Worm (Caenorhabditis elegans): ENCODE data around the gene cht-2.

Gene cht-2

ce11 chrII:8520625-8521024 is at the start of gene cht-2:
TSS of gene cht-2 (plus strand) at chrII:8520925.
- no peak for TF ChIP-seq unc-3 (GFP tag; conservative IDR thresholded peaks at IDR 0.05)
- no peak for TF ChIP-seq unc-3 (tag; optimal IDR thresholded peaks at IDR 0.05)
- no peak for TF ChIP-seq ceh-31 (tag; optimal IDR thresholded peaks at IDR 0.05)
- TF ChIP-seq fkh-10 (GFP tag; optimal IDR thresholded peaks at IDR 0.05) = no peak
- TF ChIP-seq elt-2 (tag; optimal IDR thresholded peaks at IDR 0.05) = no peak
- no peak for TF ChIP-seq unc-86 (tag; optimal IDR thresholded peaks at IDR 0.05)
- TF ChIP-seq ceh-2 (tag; optimal IDR thresholded peaks at IDR 0.05) = no peak
- no peak for TF ChIP-seq hlh-8 (tag; optimal IDR thresholded peaks at IDR 0.05)
- TF ChIP-seq ceh-34 (tag; optimal IDR thresholded peaks at IDR 0.05) = no peak
- no peak for TF ChIP-seq hlh-6 (tag; optimal IDR thresholded peaks at IDR 0.05)

DNA sequence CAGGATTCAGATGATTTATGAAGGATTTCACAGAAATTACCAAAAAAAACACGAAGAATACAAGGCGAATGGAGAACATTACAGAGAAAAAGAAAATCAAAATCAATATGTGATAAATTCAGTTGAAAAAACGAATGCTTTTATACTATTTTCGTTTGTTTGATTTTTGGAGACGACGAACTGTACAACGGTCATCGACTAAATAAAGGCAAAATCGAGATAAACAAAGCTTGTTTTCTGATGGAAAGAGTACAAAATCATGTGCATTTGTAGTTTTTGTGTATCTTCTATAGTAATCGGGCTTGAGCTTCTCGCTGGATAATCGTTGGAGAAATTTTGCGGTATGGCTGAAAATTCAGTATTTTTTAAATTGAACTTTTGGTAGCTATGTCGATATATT is 49.6 kb upstream of the cht-2 start, which contains the start of gene M05D6.8:
Gene M05D6.8, minus strand, starts transcription at position 101 of the 400 bp plus-strand sequence.
- TF ChIP-seq dmd-4 (tag; optimal IDR thresholded peaks at IDR 0.05; ENCODE audit: borderline replicate concordance) = no peak
- no peak for TF ChIP-seq hlh-8 (tag; optimal IDR thresholded peaks at IDR 0.05)
- TF ChIP-seq tbx-7 (tag; optimal IDR thresholded peaks at IDR 0.05) = no peak
- no peak for TF ChIP-seq T23F11.4 (GFP tag; optimal IDR thresholded peaks at IDR 0.05)
- no peak for TF ChIP-seq ztf-16 (tag; optimal IDR thresholded peaks at IDR 0.05)
- TF ChIP-seq unc-3 (GFP tag; conservative IDR thresholded peaks at IDR 0.05) = no peak
- no peak for TF ChIP-seq unc-3 (tag; optimal IDR thresholded peaks at IDR 0.05)
- no peak for TF ChIP-seq C08G9.2 (tag; optimal IDR thresholded peaks at IDR 0.05)
- no peak for TF ChIP-seq ceh-48 (tag; optimal IDR thresholded peaks at IDR 0.05)
- no peak for TF ChIP-seq ceh-9 (tag; optimal IDR thresholded peaks at IDR 0.05)
- no peak for TF ChIP-seq ceh-31 (tag; optimal IDR thresholded peaks at IDR 0.05)
- TF ChIP-seq ceh-45 (GFP tag; IDR thresholded peaks at IDR 0.05) = no peak
- TF ChIP-seq lin-11 (tag; optimal IDR thresholded peaks at IDR 0.05) = no peak
- no peak for TF ChIP-seq sdc-2 (tag; optimal IDR thresholded peaks at IDR 0.05)

DNA sequence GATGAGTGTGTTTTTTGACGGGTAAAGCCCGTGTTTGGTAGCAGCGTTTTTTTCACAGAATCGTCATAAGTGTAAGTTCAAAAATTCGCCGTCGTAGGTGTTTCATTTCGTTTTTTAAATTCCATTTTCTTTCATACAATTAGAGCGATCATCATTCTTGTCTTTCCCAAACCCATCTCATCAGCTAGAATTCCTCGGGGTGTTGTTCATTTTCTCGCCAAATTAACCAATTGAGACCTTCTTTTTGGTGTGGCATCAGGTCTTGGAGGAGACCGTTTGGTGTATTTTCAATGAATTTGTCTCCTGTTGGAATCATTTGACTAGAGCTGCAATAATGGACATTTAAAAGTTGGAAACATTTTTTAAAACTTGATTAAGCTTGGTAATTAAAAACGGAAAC is 47.8 kb upstream of the cht-2 start:
- TF ChIP-seq hlh-13 (GFP tag; optimal IDR thresholded peaks at IDR 0.05) = no peak
- no peak for TF ChIP-seq unc-86 (tag; optimal IDR thresholded peaks at IDR 0.05)
- TF ChIP-seq hlh-30 (tag; optimal IDR thresholded peaks at IDR 0.05; ENCODE audit: insufficient read depth) = no peak
- TF ChIP-seq ets-4 (tag; optimal IDR thresholded peaks at IDR 0.05) = no peak
- TF ChIP-seq nfya-1 (tag; optimal IDR thresholded peaks at IDR 0.05) = no peak
- TF ChIP-seq pax-1 (tag; optimal IDR thresholded peaks at IDR 0.05) = no peak
- TF ChIP-seq madf-2 (tag; optimal IDR thresholded peaks at IDR 0.05) = no peak
- no peak for TF ChIP-seq unc-42 (tag; optimal IDR thresholded peaks at IDR 0.05)
- TF ChIP-seq zip-5 (tag; optimal IDR thresholded peaks at IDR 0.05) = no peak
- TF ChIP-seq unc-55 (GFP tag; optimal IDR thresholded peaks at IDR 0.05) = no peak
- no peak for TF ChIP-seq mec-3 (tag; optimal IDR thresholded peaks at IDR 0.05; ENCODE audit: borderline replicate concordance)
- no peak for TF ChIP-seq eyg-1 (tag; optimal IDR thresholded peaks at IDR 0.05)
- no peak for TF ChIP-seq hlh-6 (tag; optimal IDR thresholded peaks at IDR 0.05)

DNA sequence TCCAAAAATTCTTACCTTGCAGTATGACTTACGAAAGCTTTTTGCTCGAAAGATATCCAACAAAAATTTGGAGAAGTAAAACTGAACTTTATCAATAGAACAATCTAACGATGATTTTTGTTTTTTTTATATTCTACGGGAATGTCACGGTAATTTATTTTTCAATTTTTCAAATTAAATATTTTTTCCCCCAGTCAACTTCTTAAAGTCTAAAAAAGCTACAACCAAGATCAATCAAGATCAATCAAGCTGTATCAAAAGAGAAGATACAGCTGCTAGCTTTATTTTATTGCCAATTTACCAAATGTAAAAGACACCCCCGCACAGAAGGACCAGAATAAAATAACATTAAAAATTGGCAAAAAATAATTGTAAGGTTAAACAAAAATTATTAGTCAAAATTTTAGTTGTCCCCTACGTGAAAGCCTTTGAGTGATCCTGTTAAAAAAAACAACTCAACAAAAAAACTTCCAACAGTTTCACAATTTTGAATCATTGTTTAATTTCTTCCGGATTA is 45.4 kb upstream of the cht-2 start, which contains the start of the genes M05D6.1 and M05D6.3:
Gene M05D6.1, minus strand, starts transcription at position 101 of the 517 bp plus-strand sequence.
Gene M05D6.3, plus strand, starts transcription at position 467 of the 517 bp plus-strand sequence.
- no peak for TF ChIP-seq C08G9.2 (tag; optimal IDR thresholded peaks at IDR 0.05)
- no peak for TF ChIP-seq hlh-30 (tag; optimal IDR thresholded peaks at IDR 0.05; ENCODE audit: insufficient read depth)
- no peak for TF ChIP-seq K02D7.2 (tag; optimal IDR thresholded peaks at IDR 0.05)
- TF ChIP-seq ets-4 (tag; optimal IDR thresholded peaks at IDR 0.05) = no peak

DNA sequence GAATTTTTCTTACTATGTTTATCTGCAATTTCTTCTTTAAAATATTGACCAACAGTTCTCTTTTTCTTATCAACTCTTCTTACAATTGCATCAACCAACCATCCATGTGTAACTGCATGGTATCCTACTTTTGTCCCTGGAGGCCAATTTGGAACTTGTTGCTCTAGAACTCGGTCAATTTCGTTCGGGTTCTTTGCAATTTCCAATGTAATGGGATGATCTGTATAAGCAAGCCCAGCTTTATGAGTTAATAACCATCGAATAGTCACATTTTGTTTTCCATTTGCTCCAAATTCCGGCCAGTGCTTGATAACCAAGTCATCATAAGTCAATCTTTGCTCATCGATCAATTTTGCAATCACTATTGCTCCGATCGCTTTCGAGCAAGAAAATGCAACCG is 41.4 kb upstream of the cht-2 start:
- no peak for TF ChIP-seq pax-1 (tag; optimal IDR thresholded peaks at IDR 0.05)
- TF ChIP-seq Y22D7AL.16 (tag; optimal IDR thresholded peaks at IDR 0.05) = no peak
- no peak for TF ChIP-seq ceh-19 (GFP tag; optimal IDR thresholded peaks at IDR 0.05)
- TF ChIP-seq unc-42 (tag; optimal IDR thresholded peaks at IDR 0.05) = no peak
- no peak for TF ChIP-seq unc-86 (tag; optimal IDR thresholded peaks at IDR 0.05)
- no peak for TF ChIP-seq elt-4 (tag; optimal IDR thresholded peaks at IDR 0.05)
- no peak for TF ChIP-seq ceh-22 (tag; optimal IDR thresholded peaks at IDR 0.05)
- TF ChIP-seq K02D7.2 (tag; optimal IDR thresholded peaks at IDR 0.05) = no peak
- no peak for TF ChIP-seq sox-4 (tag; optimal IDR thresholded peaks at IDR 0.05)
- no peak for TF ChIP-seq F13H6.1 (tag; optimal IDR thresholded peaks at IDR 0.05)
- TF ChIP-seq pqm-1 (tag; optimal IDR thresholded peaks at IDR 0.05) = no peak
- no peak for TF ChIP-seq pha-4 (tag; optimal IDR thresholded peaks at IDR 0.05)
- TF ChIP-seq che-1 (tag; optimal IDR thresholded peaks at IDR 0.05) = no peak
- no peak for TF ChIP-seq pros-1 (tag; optimal IDR thresholded peaks at IDR 0.05)

All from whole organism, late embryonic.